Worm (Caenorhabditis elegans) whole organism, L4 larva: Measurements from ENCODE around the gene srx-101.

Source experiments
- lin-38 ChIP-seq: fragments of 200-800 bp; sonication (Bioruptor generic); IDR thresholded peaks from 2 replicates; pipeline ENCODE4 v1.3.6; 2022; ENCODE audit warnings: missing genetic modification reagents, missing genetic modification characterization, missing compliant biosample characterization
- nhr-11 ChIP-seq: fragments of 150-350 bp; optimal IDR thresholded peaks from 2 replicates; lab custom pipeline; 2014; ENCODE audit warnings: missing biosample characterization, missing genetic modification characterization
- tra-1 ChIP-seq: fragments of 200-800 bp; sonication (Bioruptor generic); IDR thresholded peaks from 2 replicates; pipeline ENCODE4 v1.3.6; 2022; ENCODE audit warnings: missing genetic modification reagents, missing genetic modification characterization, missing compliant biosample characterization

- TF ChIP-seq tra-1 (GFP tag; lab: Robert Waterston, UW) (no peak), nhr-11 (tag; lab: Kevin White, UChicago) (no peak), lin-38 (GFP tag; lab: Robert Waterston, UW) (no peak)
Measured at ce11 chrII:3681365-3682083, 9.0 kb downstream of the srx-101 start, which contains the start of gene F19B10.10.
